Fruit fly (Drosophila melanogaster) whole organism, embryonic: ENCODE results near the gene CG17612.

Experiments
- BtbVII ChIP-seq: fragments of 200-800 bp; sonication (Bioruptor generic); optimal IDR thresholded peaks from 3 replicates; lab custom pipeline; 2017; ENCODE audit warnings: missing biosample characterization, mild to moderate bottlenecking, missing genetic modification characterization
- CG10366 ChIP-seq: fragments of 200-800 bp; sonication (Bioruptor generic); IDR thresholded peaks from 2 replicates; pipeline ENCODE4 v1.3.6; 2022; ENCODE audit warnings: missing biosample characterization, missing genetic modification characterization
- CG11085 ChIP-seq: fragments of 200-800 bp; sonication (Bioruptor generic); IDR thresholded peaks from 2 replicates; pipeline ENCODE4 v1.3.6; 2022; ENCODE audit warnings: missing biosample characterization, missing genetic modification characterization
- CG11398 ChIP-seq: fragments of 200-800 bp; sonication (Bioruptor generic); optimal IDR thresholded peaks from 2 replicates; lab custom pipeline; 2016; ENCODE audit warnings: missing biosample characterization, missing genetic modification characterization
- CG12299 ChIP-seq: fragments of 200-800 bp; sonication (Bioruptor generic); optimal IDR thresholded peaks from 2 replicates; lab custom pipeline; 2018; ENCODE audit warnings: missing biosample characterization, mild to moderate bottlenecking, missing genetic modification characterization
- CG12659 ChIP-seq: fragments of 200-800 bp; sonication (Bioruptor generic); optimal IDR thresholded peaks from 3 replicates; lab custom pipeline; 2017; ENCODE audit warnings: mild to moderate bottlenecking, missing biosample characterization, missing genetic modification reagents, missing genetic modification characterization
- CG13287 ChIP-seq: fragments of 200-800 bp; sonication (Bioruptor generic); IDR thresholded peaks from 2 replicates; pipeline ENCODE4 v1.3.6; 2022; ENCODE audit warnings: missing biosample characterization, missing genetic modification characterization; ENCODE audit not compliant: partially characterized antibody
- CG14014 ChIP-seq: fragments of 200-800 bp; sonication (Bioruptor generic); IDR thresholded peaks from 2 replicates; pipeline ENCODE4 v1.3.6; 2022; ENCODE audit warnings: missing biosample characterization, missing genetic modification characterization
- CG14050 ChIP-seq: fragments of 200-800 bp; sonication (Bioruptor generic); IDR thresholded peaks from 3 replicates; pipeline ENCODE4 v1.3.6; 2022; ENCODE audit warnings: missing biosample characterization, missing genetic modification characterization
- CG14441 ChIP-seq: fragments of 200-800 bp; sonication (Bioruptor generic); IDR thresholded peaks from 2 replicates; pipeline ENCODE4 v1.3.6; 2022; ENCODE audit warnings: missing biosample characterization, missing genetic modification characterization
- CG1603 ChIP-seq: fragments of 200-800 bp; sonication (Bioruptor generic); optimal IDR thresholded peaks from 2 replicates; lab custom pipeline; 2019; ENCODE audit warnings: missing biosample characterization, mild to moderate bottlenecking, missing genetic modification characterization, moderate library complexity
- CG17568 ChIP-seq: fragments of 200-800 bp; sonication (Bioruptor generic); optimal IDR thresholded peaks from 2 replicates; lab custom pipeline; 2018; ENCODE audit warnings: missing biosample characterization, mild to moderate bottlenecking, missing genetic modification characterization, moderate library complexity
- CG1792 ChIP-seq: fragments of 200-800 bp; sonication (Bioruptor generic); optimal IDR thresholded peaks from 2 replicates; lab custom pipeline; 2016; ENCODE audit warnings: missing biosample characterization, missing genetic modification characterization
- CG18476 ChIP-seq: fragments of 200-800 bp; sonication (Bioruptor generic); optimal IDR thresholded peaks from 2 replicates; lab custom pipeline; 2016; ENCODE audit warnings: missing biosample characterization, mild to moderate bottlenecking, missing genetic modification characterization
- CG2116 ChIP-seq: fragments of 200-800 bp; sonication (Bioruptor generic); optimal IDR thresholded peaks from 3 replicates; lab custom pipeline; 2018; ENCODE audit warnings: missing biosample characterization, mild to moderate bottlenecking, missing genetic modification characterization
- CG2129 ChIP-seq: fragments of 200-800 bp; sonication (Bioruptor generic); IDR thresholded peaks from 2 replicates; pipeline ENCODE4 v1.3.6; 2022; ENCODE audit warnings: missing biosample characterization, missing genetic modification characterization; ENCODE audit not compliant: partially characterized antibody
- CG2199 ChIP-seq: fragments of 200-800 bp; sonication (Bioruptor generic); IDR thresholded peaks from 3 replicates; pipeline ENCODE4 v1.3.6; 2022; ENCODE audit warnings: missing biosample characterization, missing genetic modification characterization
- CG3163 ChIP-seq: fragments of 200-800 bp; sonication (Bioruptor generic); optimal IDR thresholded peaks from 3 replicates; lab custom pipeline; 2016; ENCODE audit warnings: missing biosample characterization, missing genetic modification characterization
- CG34224 ChIP-seq: fragments of 200-800 bp; sonication (Bioruptor generic); IDR thresholded peaks from 3 replicates; pipeline ENCODE4 v1.3.6; 2022; ENCODE audit warnings: missing biosample characterization, missing genetic modification characterization; ENCODE audit not compliant: partially characterized antibody
- CG3726 ChIP-seq: fragments of 200-800 bp; sonication (Bioruptor generic); IDR thresholded peaks from 3 replicates; pipeline ENCODE4, ENCODE4 v1.3.6; 2022; ENCODE audit warnings: missing biosample characterization, missing genetic modification characterization
- CG4360 ChIP-seq: fragments of 200-800 bp; sonication (Bioruptor generic); IDR thresholded peaks from 2 replicates; pipeline ENCODE4 v1.3.6; 2022; ENCODE audit warnings: missing biosample characterization, missing genetic modification characterization
- CG6683 ChIP-seq: fragments of 200-800 bp; sonication (Bioruptor generic); optimal IDR thresholded peaks from 2 replicates; lab custom pipeline; 2017; ENCODE audit warnings: missing biosample characterization, mild to moderate bottlenecking, missing genetic modification characterization, missing genetic modification reagents
- CG6689 ChIP-seq: fragments of 200-800 bp; sonication (Bioruptor generic); IDR thresholded peaks from 2 replicates; pipeline ENCODE4 v1.3.6; 2022; ENCODE audit warnings: missing biosample characterization, missing genetic modification characterization
- CG7786 ChIP-seq: fragments of 200-800 bp; sonication (Bioruptor generic); optimal IDR thresholded peaks from 2 replicates; lab custom pipeline; 2016; ENCODE audit warnings: missing biosample characterization, missing genetic modification characterization
- CG9876 ChIP-seq: fragments of 200-800 bp; sonication (Bioruptor generic); optimal IDR thresholded peaks from 2 replicates; lab custom pipeline; 2016; ENCODE audit warnings: missing biosample characterization, missing genetic modification characterization
- Dll ChIP-seq: fragments of 200-800 bp; sonication (Bioruptor generic); IDR thresholded peaks from 4 replicates; pipeline ENCODE4 v1.3.6; 2022; ENCODE audit warnings: missing biosample characterization, missing genetic modification characterization; ENCODE audit not compliant: partially characterized antibody
- Med ChIP-seq: fragments of 200-800 bp; sonication (Bioruptor generic); peaks from one replicate; lab custom pipeline; 2016; ENCODE audit warnings: missing biosample characterization, missing genetic modification characterization, mild to moderate bottlenecking, inconsistent platforms, moderate library complexity
- Neu2 ChIP-seq: fragments of 200-800 bp; sonication (Bioruptor generic); optimal IDR thresholded peaks from 3 replicates; lab custom pipeline; 2016; ENCODE audit warnings: missing biosample characterization, missing genetic modification characterization, borderline replicate concordance
- Rfx ChIP-seq: fragments of 200-800 bp; sonication (Bioruptor generic); IDR thresholded peaks from 2 replicates; pipeline ENCODE4 v1.3.6; 2022; ENCODE audit warnings: missing biosample characterization, missing genetic modification characterization
- ap ChIP-seq: fragments of 200-800 bp; sonication (Bioruptor generic); IDR thresholded peaks from 2 replicates; pipeline ENCODE4 v1.3.6; 2022; ENCODE audit warnings: missing biosample characterization, missing genetic modification characterization
- chm ChIP-seq: fragments of 200-800 bp; sonication (Bioruptor generic); IDR thresholded peaks from 2 replicates; pipeline ENCODE4 v1.3.6; 2022; ENCODE audit warnings: missing biosample characterization, missing genetic modification characterization
- corto ChIP-seq: fragments of 200-800 bp; sonication (Bioruptor generic); optimal IDR thresholded peaks from 2 replicates; lab custom pipeline; 2016; ENCODE audit warnings: missing biosample characterization, mild to moderate bottlenecking, missing genetic modification characterization, moderate library complexity
- croc ChIP-seq: fragments of 200-800 bp; sonication (Bioruptor generic); conservative IDR thresholded peaks from 3 replicates; pipeline ENCODE4 v1.3.6; 2022; ENCODE audit warnings: missing biosample characterization, missing genetic modification characterization
- dati ChIP-seq: fragments of 200-800 bp; sonication (Bioruptor generic); IDR thresholded peaks from 2 replicates; pipeline ENCODE4 v1.3.6; 2022; ENCODE audit warnings: missing biosample characterization, missing genetic modification characterization
- dm ChIP-seq: fragments of 200-800 bp; sonication (Bioruptor generic); optimal IDR thresholded peaks from 3 replicates; lab custom pipeline; 2016; ENCODE audit warnings: missing biosample characterization, missing genetic modification characterization
- en ChIP-seq: fragments of 200-800 bp; sonication (Bioruptor generic); optimal IDR thresholded peaks from 2 replicates; lab custom pipeline; 2016; ENCODE audit warnings: missing biosample characterization, missing genetic modification characterization
- esg ChIP-seq: fragments of 200-800 bp; sonication (Bioruptor generic); conservative IDR thresholded peaks from 2 replicates; pipeline ENCODE4 v1.3.6; 2022; ENCODE audit warnings: missing biosample characterization, missing genetic modification characterization
- exex ChIP-seq: fragments of 200-800 bp; sonication (Bioruptor generic); optimal IDR thresholded peaks from 4 replicates; lab custom pipeline; 2018; ENCODE audit warnings: missing biosample characterization, mild to moderate bottlenecking, missing genetic modification characterization, moderate library complexity
- gcm2 ChIP-seq: fragments of 200-800 bp; sonication (Bioruptor generic); optimal IDR thresholded peaks from 2 replicates; lab custom pipeline; 2016; ENCODE audit warnings: missing biosample characterization, missing genetic modification characterization
- her ChIP-seq: fragments of 200-800 bp; sonication (Bioruptor generic); optimal IDR thresholded peaks from 2 replicates; lab custom pipeline; 2016; ENCODE audit warnings: missing biosample characterization, missing genetic modification characterization
- jumu ChIP-seq: fragments of 200-800 bp; sonication (Bioruptor generic); optimal IDR thresholded peaks from 3 replicates; lab custom pipeline; 2016; ENCODE audit warnings: missing biosample characterization, missing genetic modification characterization
- lilli ChIP-seq: fragments of 200-800 bp; sonication (Bioruptor generic); optimal IDR thresholded peaks from 3 replicates; lab custom pipeline; 2016; ENCODE audit warnings: missing biosample characterization, missing genetic modification characterization
- phol ChIP-seq: fragments of 200-800 bp; sonication (Bioruptor generic); optimal IDR thresholded peaks from 3 replicates; lab custom pipeline; 2018; ENCODE audit warnings: missing biosample characterization, mild to moderate bottlenecking, missing genetic modification characterization, moderate library complexity
- pzg ChIP-seq: fragments of 200-800 bp; sonication (Bioruptor generic); optimal IDR thresholded peaks from 3 replicates; lab custom pipeline; 2018; ENCODE audit warnings: missing biosample characterization, mild to moderate bottlenecking, missing genetic modification characterization, moderate library complexity
- schlank ChIP-seq: fragments of 200-800 bp; sonication (Bioruptor generic); optimal IDR thresholded peaks from 2 replicates; lab custom pipeline; 2018; ENCODE audit warnings: missing biosample characterization, mild to moderate bottlenecking, missing genetic modification characterization
- sens-2 ChIP-seq: fragments of 200-800 bp; sonication (Bioruptor generic); IDR thresholded peaks from 2 replicates; pipeline ENCODE4 v1.3.6; 2022; ENCODE audit warnings: missing biosample characterization, missing genetic modification characterization
- sr ChIP-seq: fragments of 200-800 bp; sonication (Bioruptor generic); IDR thresholded peaks from 3 replicates; pipeline ENCODE4 v1.3.6; 2022; ENCODE audit warnings: missing biosample characterization, missing genetic modification characterization
- tin ChIP-seq: fragments of 200-800 bp; sonication (Bioruptor generic); optimal IDR thresholded peaks from 3 replicates; lab custom pipeline; 2016; ENCODE audit warnings: missing biosample characterization, missing genetic modification characterization
- unc-4 ChIP-seq: fragments of 200-800 bp; sonication (Bioruptor generic); IDR thresholded peaks from 2 replicates; pipeline ENCODE4 v1.3.6; 2022; ENCODE audit warnings: missing biosample characterization, missing genetic modification characterization; ENCODE audit not compliant: partially characterized antibody
- zen2 ChIP-seq: fragments of 200-800 bp; sonication (Bioruptor generic); IDR thresholded peaks from 3 replicates; pipeline ENCODE4 v1.3.6; 2022; ENCODE audit warnings: missing biosample characterization, missing genetic modification characterization; ENCODE audit not compliant: partially characterized antibody

The CG17612 gene

DNA sequence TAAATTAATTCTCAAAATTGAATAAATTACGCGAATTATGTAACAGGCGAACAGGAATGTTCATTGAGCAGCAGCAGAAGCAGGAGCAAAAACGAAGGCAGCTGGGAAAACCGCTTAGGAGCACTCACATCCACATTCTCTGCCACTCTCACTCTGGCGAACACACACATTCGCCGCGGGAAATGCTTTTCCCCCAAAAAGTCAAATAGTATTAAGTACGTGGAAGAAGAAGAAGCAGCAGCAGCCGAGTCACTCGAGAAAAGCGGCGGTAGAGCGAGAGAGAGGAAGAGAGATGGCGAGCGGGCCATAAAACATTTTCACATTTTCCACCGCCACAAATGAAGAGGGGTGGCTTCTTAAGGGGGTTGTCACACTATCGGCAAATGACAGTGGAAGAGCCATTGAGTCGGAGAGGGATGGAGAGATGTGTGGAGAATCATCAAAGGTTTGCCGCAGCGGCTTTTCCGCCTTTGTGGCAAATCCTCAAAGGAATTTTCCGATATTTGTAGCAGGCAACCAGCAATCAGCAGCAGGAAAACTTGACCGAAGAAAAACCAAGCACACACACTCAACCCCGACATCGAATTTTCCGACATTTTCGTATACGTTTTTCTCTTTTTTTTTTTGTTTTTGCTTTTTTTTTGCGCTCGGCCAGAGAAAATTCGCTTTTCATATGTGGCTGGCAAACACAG, 35.8 kb downstream of the CG17612 start (continued):
- TF ChIP-seq dati (GFP tag; lab: Robert Waterston, UW), result no peak
- TF ChIP-seq Rfx, result no peak
- TF ChIP-seq CG3163 (GFP tag; lab: Kevin White, UChicago), result no peak
- TF ChIP-seq CG2199 (GFP tag; lab: Robert Waterston, UW), result peak; percentile 57; the same call in 2 of the 3 replicates
- TF ChIP-seq tin (GFP tag; lab: Kevin White, UChicago), result no peak
- TF ChIP-seq CG4360 (GFP tag; lab: Robert Waterston, UW), result 0 out of 2 replicates have a peak, but pooled peaks have one; percentile 6
- TF ChIP-seq phol (tag; lab: Kevin White, UChicago), result no peak
- 0 out of 2 replicates have a peak, but pooled peaks have one; percentile 4 for TF ChIP-seq CG2129 (GFP tag; lab: Robert Waterston, UW)
- TF ChIP-seq CG1603 (tag; lab: Kevin White, UChicago), result no peak
- peak; percentile 45 for TF ChIP-seq CG13287 (GFP tag; lab: Robert Waterston, UW)
- TF ChIP-seq CG7786 (GFP tag; lab: Kevin White, UChicago), result no peak
- no peak for TF ChIP-seq CG12299 (tag; lab: Kevin White, UChicago)
- no peak for TF ChIP-seq sr (GFP tag; lab: Robert Waterston, UW)
- no peak for TF ChIP-seq gcm2 (GFP tag; lab: Kevin White, UChicago)
- TF ChIP-seq CG14014 (GFP tag; lab: Robert Waterston, UW), result no peak
- no peak for TF ChIP-seq CG9876 (GFP tag; lab: Kevin White, UChicago)
- TF ChIP-seq CG1792 (GFP tag; lab: Kevin White, UChicago), result no peak
- peak; percentile 13; the same call in 1 of the 3 replicates for TF ChIP-seq zen2 (GFP tag; lab: Robert Waterston, UW)
- TF ChIP-seq en, result no peak
- TF ChIP-seq schlank, result no peak
- TF ChIP-seq croc (GFP tag; lab: Robert Waterston, UW), result no peak
- TF ChIP-seq her (GFP tag; lab: Kevin White, UChicago), result no peak
- peak; percentile 51 for TF ChIP-seq Neu2 (GFP tag; lab: Kevin White, UChicago)
- no peak for TF ChIP-seq lilli (GFP tag; lab: Kevin White, UChicago)
- TF ChIP-seq CG6689 (GFP tag; lab: Robert Waterston, UW), result no peak
- no peak for TF ChIP-seq CG10366 (GFP tag; lab: Robert Waterston, UW)
- TF ChIP-seq BtbVII, result no peak
- TF ChIP-seq CG17568 (GFP tag; lab: Kevin White, UChicago), result no peak
- TF ChIP-seq CG3726 (GFP tag; lab: Robert Waterston, UW), result no peak
- peak; percentile 57; the same call in 1 of the 3 replicates for TF ChIP-seq CG34224 (GFP tag; lab: Robert Waterston, UW)
- no peak for TF ChIP-seq ap (GFP tag; lab: Robert Waterston, UW)
- TF ChIP-seq CG6683 (GFP tag; lab: Kevin White, UChicago), result no peak
- TF ChIP-seq CG11085 (GFP tag; lab: Robert Waterston, UW), result no peak
- TF ChIP-seq CG2116 (GFP tag; lab: Kevin White, UChicago), result no peak
- TF ChIP-seq Med (GFP tag; lab: Kevin White, UChicago), result peak; percentile 76
- TF ChIP-seq jumu (GFP tag; lab: Kevin White, UChicago), result no peak
- no peak; the same call in 1 of the 2 replicates for TF ChIP-seq unc-4 (GFP tag; lab: Robert Waterston, UW)
- no peak for TF ChIP-seq esg
- no peak for TF ChIP-seq CG14050 (GFP tag; lab: Robert Waterston, UW)
- TF ChIP-seq sens-2, result no peak
- no peak for TF ChIP-seq CG14441 (GFP tag; lab: Robert Waterston, UW)
- 0 out of 4 replicates have a peak, but pooled peaks have one; percentile 50 for TF ChIP-seq Dll (GFP tag; lab: Robert Waterston, UW)
- TF ChIP-seq CG18476 (GFP tag; lab: Kevin White, UChicago), result no peak
- no peak for TF ChIP-seq chm (GFP tag; lab: Robert Waterston, UW)
- no peak for TF ChIP-seq CG11398
- no peak for TF ChIP-seq pzg (GFP tag; lab: Kevin White, UChicago)
- TF ChIP-seq CG12659, result no peak
- no peak for TF ChIP-seq exex (tag; lab: Kevin White, UChicago)
- TF ChIP-seq dm, result no peak
- no peak for TF ChIP-seq corto (GFP tag; lab: Kevin White, UChicago)
